Worm (Caenorhabditis elegans) whole organism, young adult: ENCODE results near the gene rpn-1.

ENCODE experiments used
- B0019.2 ChIP-seq: fragments of 200-800 bp; sonication (Bioruptor generic); conservative IDR thresholded peaks from 2 replicates; pipeline ENCODE4 v1.3.6; 2022; ENCODE audit warnings: missing genetic modification reagents, missing genetic modification characterization, missing compliant biosample characterization
- B0336.3 ChIP-seq: fragments of 200-800 bp; sonication (Bioruptor generic); IDR thresholded peaks from 2 replicates; pipeline ENCODE4 v1.3.6; 2022; ENCODE audit warnings: missing genetic modification characterization, missing compliant biosample characterization
- F33H1.4 ChIP-seq: fragments of 200-800 bp; sonication (Bioruptor generic); IDR thresholded peaks from 2 replicates; pipeline ENCODE4 v1.3.6; 2022; ENCODE audit warnings: missing genetic modification reagents, missing genetic modification characterization, missing compliant biosample characterization
- F49E8.2 ChIP-seq: sonication (generic microtip); optimal IDR thresholded peaks from 3 replicates; lab custom pipeline; 2017; ENCODE audit warnings: missing genetic modification characterization, mild to moderate bottlenecking, missing compliant biosample characterization, antibody characterized with exemption, moderate library complexity; ENCODE audit not compliant: insufficient read depth
- F52B5.7 ChIP-seq: sonication (generic microtip); optimal IDR thresholded peaks from 2 replicates; lab custom pipeline; 2016; ENCODE audit warnings: mild to moderate bottlenecking, missing genetic modification characterization, missing compliant biosample characterization
- F55B11.4 ChIP-seq: sonication (generic microtip); optimal IDR thresholded peaks from 2 replicates; lab custom pipeline; 2016; ENCODE audit warnings: missing compliant biosample characterization, missing genetic modification characterization, borderline replicate concordance; ENCODE audit not compliant: insufficient read depth
- K12H6.12 ChIP-seq: fragments of 200-800 bp; sonication (Bioruptor generic); optimal IDR thresholded peaks from 2 replicates; lab custom pipeline; 2018; ENCODE audit warnings: mild to moderate bottlenecking, missing genetic modification characterization, missing compliant biosample characterization
- Y53G8AR.9 ChIP-seq: fragments of 200-800 bp; sonication (Bioruptor generic); conservative IDR thresholded peaks from 2 replicates; pipeline ENCODE4 v1.3.6; 2022; ENCODE audit warnings: missing genetic modification reagents, missing genetic modification characterization, missing compliant biosample characterization
- Y56A3A.18 ChIP-seq: fragments of 200-800 bp; sonication (Bioruptor generic); IDR thresholded peaks from 2 replicates; pipeline ENCODE4 v1.3.6; 2022; ENCODE audit warnings: missing genetic modification reagents, missing genetic modification characterization, missing compliant biosample characterization
- Y95B8A.8 ChIP-seq: fragments of 200-800 bp; sonication (Bioruptor generic); IDR thresholded peaks from 2 replicates; pipeline ENCODE4 v1.3.6; 2022; ENCODE audit warnings: missing genetic modification reagents, missing genetic modification characterization, missing compliant biosample characterization
- aptf-3 ChIP-seq: fragments of 200-800 bp; sonication (Bioruptor generic); IDR thresholded peaks from 2 replicates; pipeline ENCODE4 v1.3.6; 2022; ENCODE audit warnings: missing genetic modification characterization, missing compliant biosample characterization
- athp-1 ChIP-seq: sonication (generic microtip); optimal IDR thresholded peaks from 2 replicates; lab custom pipeline; 2017; ENCODE audit warnings: mild to moderate bottlenecking, missing genetic modification characterization, missing compliant biosample characterization
- attf-6 ChIP-seq: fragments of 200-800 bp; sonication (Bioruptor generic); IDR thresholded peaks from 2 replicates; pipeline ENCODE4 v1.3.6; 2022; ENCODE audit warnings: missing genetic modification reagents, missing genetic modification characterization, missing compliant biosample characterization
- cebp-2 ChIP-seq: fragments of 200-800 bp; sonication (Bioruptor generic); IDR thresholded peaks from 2 replicates; pipeline ENCODE4 v1.3.6; 2022; ENCODE audit warnings: missing genetic modification characterization, missing compliant biosample characterization
- ceh-58 ChIP-seq: fragments of 200-800 bp; sonication (Bioruptor generic); IDR thresholded peaks from 2 replicates; pipeline ENCODE4 v1.3.6; 2022; ENCODE audit warnings: missing genetic modification characterization, missing compliant biosample characterization
- ceh-79 ChIP-seq: sonication (generic microtip); optimal IDR thresholded peaks from 2 replicates; lab custom pipeline; 2017; ENCODE audit warnings: mild to moderate bottlenecking, missing genetic modification characterization, missing compliant biosample characterization
- die-1 ChIP-seq: sonication (generic microtip); optimal IDR thresholded peaks from 2 replicates; lab custom pipeline; 2016; ENCODE audit warnings: missing genotype, mild to moderate bottlenecking, missing genetic modification characterization, missing compliant biosample characterization
- dpl-1 ChIP-seq: fragments of 150-350 bp; optimal IDR thresholded peaks from 2 replicates; lab custom pipeline; 2014; ENCODE audit warnings: missing biosample characterization, missing genetic modification reagents, missing genetic modification characterization
- efl-1 ChIP-seq: fragments of 150-350 bp; optimal IDR thresholded peaks from 2 replicates; lab custom pipeline; 2014; ENCODE audit warnings: missing biosample characterization, missing genetic modification reagents, missing genetic modification characterization
- egl-18 ChIP-seq: fragments of 200-800 bp; sonication (Bioruptor generic); IDR thresholded peaks from 2 replicates; pipeline ENCODE4 v1.3.6; 2022; ENCODE audit warnings: missing genetic modification reagents, missing genetic modification characterization, missing compliant biosample characterization
- ekl-4 ChIP-seq: fragments of 200-800 bp; sonication (Bioruptor generic); IDR thresholded peaks from 2 replicates; pipeline ENCODE4 v1.3.6; 2022; ENCODE audit warnings: missing genetic modification reagents, missing genetic modification characterization, missing compliant biosample characterization
- ets-4 ChIP-seq: fragments of 200-800 bp; sonication (Bioruptor generic); optimal IDR thresholded peaks from 2 replicates; lab custom pipeline; 2018; ENCODE audit warnings: mild to moderate bottlenecking, missing genetic modification characterization, missing compliant biosample characterization
- fkh-3 ChIP-seq: sonication (generic microtip); optimal IDR thresholded peaks from 2 replicates; lab custom pipeline; 2016; ENCODE audit warnings: mild to moderate bottlenecking, missing genetic modification characterization, missing compliant biosample characterization
- him-1 ChIP-seq: sonication (generic microtip); optimal IDR thresholded peaks from 2 replicates; lab custom pipeline; 2016; ENCODE audit warnings: missing genotype, missing genetic modification reagents, missing genetic modification characterization, missing compliant biosample characterization
- hlh-26 ChIP-seq: fragments of 200-800 bp; sonication (Bioruptor generic); conservative IDR thresholded peaks from 2 replicates; pipeline ENCODE4 v1.3.6; 2022; ENCODE audit warnings: missing genetic modification reagents, missing genetic modification characterization, missing compliant biosample characterization
- let-526 ChIP-seq: fragments of 200-800 bp; sonication (Bioruptor generic); IDR thresholded peaks from 2 replicates; pipeline ENCODE4 v1.3.6; 2022; ENCODE audit warnings: missing genetic modification reagents, missing genetic modification characterization, missing compliant biosample characterization
- let-607 ChIP-seq, 2 experiments: fragments of 200-800 bp in 1 of 2; sonication (Bioruptor generic) in 1 of 2; sonication (generic microtip) in 1 of 2; optimal IDR thresholded peaks; 2 replicates each; lab custom pipeline; 2016 to 2018; ENCODE audit warnings: mild to moderate bottlenecking in 2 of 2, missing compliant biosample characterization in 2 of 2, missing genetic modification characterization in 2 of 2, moderate library complexity in 2 of 2, missing genotype in 1 of 2
- lin-26 ChIP-seq: fragments of 200-800 bp; sonication (Bioruptor generic); IDR thresholded peaks from 2 replicates; pipeline ENCODE4 v1.3.6; 2022; ENCODE audit warnings: missing genetic modification reagents, missing genetic modification characterization, missing compliant biosample characterization
- lin-35 ChIP-seq, 3 experiments: fragments of 150-350 bp in 2 of 3; sonication (generic microtip) in 1 of 3; optimal IDR thresholded peaks; 2 replicates each; lab custom pipeline; 2014 to 2018; ENCODE audit warnings: missing biosample characterization in 3 of 3, missing genetic modification characterization in 3 of 3, missing genetic modification reagents in 3 of 3
- lin-40 ChIP-seq: sonication (generic microtip); optimal IDR thresholded peaks from 2 replicates; lab custom pipeline; 2016; ENCODE audit warnings: missing genetic modification characterization, mild to moderate bottlenecking, missing compliant biosample characterization, missing genotype, missing genetic modification reagents
- lsl-1 ChIP-seq: fragments of 200-800 bp; sonication (Bioruptor generic); optimal IDR thresholded peaks from 2 replicates; lab custom pipeline; 2018; ENCODE audit warnings: mild to moderate bottlenecking, missing genetic modification characterization, moderate library complexity, missing compliant biosample characterization
- lsy-27 ChIP-seq: sonication (generic microtip); optimal IDR thresholded peaks from 2 replicates; lab custom pipeline; 2017; ENCODE audit warnings: missing genetic modification characterization, mild to moderate bottlenecking, missing compliant biosample characterization, antibody characterized with exemption, missing genotype, borderline replicate concordance; ENCODE audit not compliant: insufficient read depth
- madf-10 ChIP-seq: sonication (generic microtip); optimal IDR thresholded peaks from 2 replicates; lab custom pipeline; 2016; ENCODE audit warnings: mild to moderate bottlenecking, missing genetic modification characterization, missing compliant biosample characterization
- mcd-1 ChIP-seq: fragments of 200-800 bp; sonication (Bioruptor generic); IDR thresholded peaks from 2 replicates; pipeline ENCODE4 v1.3.6; 2022; ENCODE audit warnings: missing genetic modification reagents, missing genetic modification characterization, missing compliant biosample characterization
- mxl-1 ChIP-seq: sonication (generic microtip); optimal IDR thresholded peaks from 2 replicates; lab custom pipeline; 2016; ENCODE audit warnings: missing genetic modification characterization, missing compliant biosample characterization
- nfya-2 ChIP-seq: fragments of 200-800 bp; sonication (Bioruptor generic); IDR thresholded peaks from 2 replicates; pipeline ENCODE4 v1.3.6; 2022; ENCODE audit warnings: missing genetic modification reagents, missing genetic modification characterization, missing compliant biosample characterization
- pbrm-1 ChIP-seq: fragments of 200-800 bp; sonication (Bioruptor generic); IDR thresholded peaks from 2 replicates; pipeline ENCODE4 v1.3.6; 2022; ENCODE audit warnings: missing genetic modification reagents, missing genetic modification characterization, missing compliant biosample characterization
- rec-8 ChIP-seq, 2 experiments: sonication (generic microtip); optimal IDR thresholded peaks; 2 replicates each; lab custom pipeline; 2016; ENCODE audit warnings: mild to moderate bottlenecking in 2 of 2, missing genetic modification characterization in 2 of 2, missing genetic modification reagents in 2 of 2, missing genotype in 2 of 2, missing biosample characterization in 1 of 2, missing compliant biosample characterization in 1 of 2, moderate library complexity in 1 of 2
- repo-1 ChIP-seq: sonication (generic microtip); optimal IDR thresholded peaks from 2 replicates; lab custom pipeline; 2017; ENCODE audit warnings: mild to moderate bottlenecking, missing genetic modification characterization, missing compliant biosample characterization
- snpc-3.4 ChIP-seq: sonication (generic microtip); optimal IDR thresholded peaks from 2 replicates; lab custom pipeline; 2017; ENCODE audit warnings: missing genetic modification characterization, mild to moderate bottlenecking, missing compliant biosample characterization, antibody characterized with exemption, moderate library complexity, missing genotype, missing genetic modification reagents
- somi-1 ChIP-seq: fragments of 200-800 bp; sonication (Bioruptor generic); optimal IDR thresholded peaks from 2 replicates; lab custom pipeline; 2018; ENCODE audit warnings: mild to moderate bottlenecking, missing genetic modification characterization, missing compliant biosample characterization
- tlf-1 ChIP-seq: fragments of 200-800 bp; sonication (Bioruptor generic); optimal IDR thresholded peaks from 2 replicates; lab custom pipeline; 2018; ENCODE audit warnings: mild to moderate bottlenecking, missing genetic modification characterization, missing compliant biosample characterization
- xnd-1 ChIP-seq: sonication (generic microtip); optimal IDR thresholded peaks from 2 replicates; lab custom pipeline; 2016; ENCODE audit warnings: missing genotype, missing genetic modification reagents, missing genetic modification characterization, missing compliant biosample characterization
- ztf-3 ChIP-seq: fragments of 200-800 bp; sonication (Bioruptor generic); optimal IDR thresholded peaks from 2 replicates; lab custom pipeline; 2018; ENCODE audit warnings: mild to moderate bottlenecking, missing genetic modification characterization, missing compliant biosample characterization

The rpn-1 gene

ce11 chrIV:6956668-6957067, 47.0 kb upstream of the rpn-1 start:
- TF ChIP-seq rec-8 (tag; optimal IDR thresholded peaks at IDR 0.05; lab: Kevin White, UChicago), result no peak
- TF ChIP-seq die-1 (tag; lab: Kevin White, UChicago), result no peak
- TF ChIP-seq attf-6 (GFP tag; lab: Robert Waterston, UW), result no peak
- TF ChIP-seq lin-26 (GFP tag; lab: Robert Waterston, UW), result no peak
- TF ChIP-seq cebp-2, result no peak
- no peak for TF ChIP-seq Y53G8AR.9 (GFP tag; lab: Robert Waterston, UW)
- no peak for TF ChIP-seq Y56A3A.18 (GFP tag; lab: Robert Waterston, UW)
- no peak for TF ChIP-seq mxl-1 (tag; lab: Kevin White, UChicago)
- no peak for TF ChIP-seq madf-10
- no peak for TF ChIP-seq ceh-58 (GFP tag; lab: Robert Waterston, UW)
- TF ChIP-seq efl-1, result no peak
- no peak for TF ChIP-seq aptf-3 (GFP tag; lab: Robert Waterston, UW)
- TF ChIP-seq tlf-1 (GFP tag; lab: Kevin White, UChicago), result no peak
- TF ChIP-seq xnd-1 (tag; lab: Kevin White, UChicago), result no peak
- TF ChIP-seq dpl-1 (GFP tag; lab: Kevin White, UChicago), result no peak
- no peak for TF ChIP-seq let-607 (tag; optimal IDR thresholded peaks at IDR 0.05; lab: Kevin White, UChicago)
- no peak for TF ChIP-seq let-526
- no peak for TF ChIP-seq hlh-26 (GFP tag; lab: Robert Waterston, UW)
- TF ChIP-seq him-1, result no peak
- no peak for TF ChIP-seq lsy-27 (tag; lab: Kevin White, UChicago)

DNA sequence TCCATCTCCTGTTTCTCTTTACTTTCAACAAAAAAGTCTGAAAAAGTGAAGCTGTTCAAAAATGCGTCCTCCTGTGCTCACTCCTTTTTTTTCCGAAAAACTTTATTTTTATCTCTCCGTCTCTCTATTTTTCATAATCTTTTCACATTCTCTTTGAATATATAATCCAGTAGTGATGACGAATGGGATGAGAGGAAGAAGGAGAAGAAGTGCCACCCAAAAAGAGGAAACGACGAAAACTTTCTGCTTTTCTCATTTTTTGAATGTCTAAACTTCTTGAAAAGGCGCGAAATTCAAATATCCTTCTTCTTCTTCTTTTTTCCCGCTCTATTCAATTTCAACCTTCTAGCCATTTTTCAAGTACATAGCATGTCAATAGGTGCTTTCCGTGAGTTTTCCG, 45.0 kb upstream of the rpn-1 start:
- TF ChIP-seq Y95B8A.8 (GFP tag; lab: Robert Waterston, UW), result no peak
- TF ChIP-seq fkh-3 (tag; lab: Kevin White, UChicago), result no peak
- no peak for TF ChIP-seq egl-18
- no peak for TF ChIP-seq snpc-3.4
- no peak for TF ChIP-seq pbrm-1
- TF ChIP-seq efl-1, result no peak
- no peak for TF ChIP-seq nfya-2 (GFP tag; lab: Robert Waterston, UW)
- no peak for TF ChIP-seq K12H6.12 (tag; lab: Kevin White, UChicago)
- no peak for TF ChIP-seq ceh-79 (tag; lab: Kevin White, UChicago)
- no peak for TF ChIP-seq mcd-1 (GFP tag; lab: Robert Waterston, UW)
- TF ChIP-seq B0019.2 (GFP tag; lab: Robert Waterston, UW), result no peak

DNA sequence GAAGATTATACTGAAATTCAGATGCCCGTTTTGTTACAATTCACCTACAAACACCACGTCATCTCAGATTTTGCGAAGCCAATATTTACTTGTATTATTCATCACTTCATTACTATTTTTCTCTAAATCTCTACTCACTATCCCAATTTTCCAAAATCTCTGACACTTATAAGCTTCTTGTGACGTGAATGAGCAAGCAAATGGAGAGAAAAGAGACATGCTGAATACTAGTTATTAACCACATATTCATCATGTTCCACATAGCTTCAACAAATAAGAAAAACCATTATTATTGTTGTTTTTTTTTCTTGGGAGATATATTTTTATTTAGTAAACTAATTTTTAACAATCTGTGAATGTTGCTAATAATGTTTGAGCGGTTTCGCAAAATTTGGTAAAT, 41.5 kb upstream of the rpn-1 start:
- no peak for TF ChIP-seq F49E8.2 (tag; lab: Kevin White, UChicago)
- no peak for TF ChIP-seq somi-1 (GFP tag; lab: Kevin White, UChicago)
- no peak for TF ChIP-seq tlf-1 (GFP tag; lab: Kevin White, UChicago)
- TF ChIP-seq F55B11.4 (tag; lab: Kevin White, UChicago), result no peak
- TF ChIP-seq ztf-3 (GFP tag; lab: Kevin White, UChicago), result no peak
- no peak for TF ChIP-seq hlh-26 (GFP tag; lab: Robert Waterston, UW)

DNA sequence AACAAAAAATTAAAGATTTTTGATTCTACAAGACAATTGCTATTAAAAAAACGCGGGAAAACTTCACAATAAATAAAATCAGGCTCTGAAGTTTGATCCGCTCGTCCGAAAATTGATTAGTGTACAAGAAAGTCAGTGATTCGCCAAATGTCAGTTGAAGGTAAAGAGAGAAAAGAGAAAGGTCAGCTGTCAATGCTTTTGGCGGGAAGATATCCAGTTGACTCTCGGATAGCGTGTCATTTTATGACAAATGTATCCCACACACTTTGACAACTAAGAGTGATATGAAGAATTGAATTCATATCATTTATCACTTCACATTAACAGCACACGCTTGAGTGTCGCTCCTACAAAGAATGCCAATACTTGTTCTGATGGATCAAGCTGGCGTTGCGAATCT, 37.1 kb upstream of the rpn-1 start:
- no peak for TF ChIP-seq ekl-4 (GFP tag; lab: Robert Waterston, UW)
- TF ChIP-seq lsl-1 (GFP tag; lab: Kevin White, UChicago), result no peak
- TF ChIP-seq ceh-58 (GFP tag; lab: Robert Waterston, UW), result no peak
- no peak for TF ChIP-seq lsy-27 (tag; lab: Kevin White, UChicago)
- no peak for TF ChIP-seq efl-1
- TF ChIP-seq lin-40 (tag; lab: Kevin White, UChicago), result no peak
- TF ChIP-seq F33H1.4 (GFP tag; lab: Robert Waterston, UW), result no peak
- TF ChIP-seq F52B5.7, result no peak
- no peak for TF ChIP-seq athp-1 (tag; lab: Kevin White, UChicago)
- no peak for TF ChIP-seq F55B11.4 (tag; lab: Kevin White, UChicago)
- TF ChIP-seq B0336.3 (GFP tag; lab: Robert Waterston, UW), result no peak
- TF ChIP-seq ets-4, result no peak
- no peak for TF ChIP-seq repo-1 (tag; lab: Kevin White, UChicago)
- TF ChIP-seq lin-35 (GFP tag; optimal IDR thresholded peaks at IDR 0.05; lab: Kevin White, UChicago), result no peak
- no peak for TF ChIP-seq mxl-1 (tag; lab: Kevin White, UChicago)
